Fruit fly (Drosophila melanogaster): ENCODE results near the gene chrb.

dm6 chr3L:11511921-11512320 is 24.6 kb downstream of the chrb start, which contains the start of gene Sgs3:
- TF ChIP-seq CG8478 (optimal IDR thresholded peaks at IDR 0.05), result no peak
- no peak for TF ChIP-seq CTCF (optimal IDR thresholded peaks at IDR 0.05)
